Fruit fly (Drosophila melanogaster): ENCODE data around the gene snf.

Gene snf

dm6 chrX:5336722-5337121 is 27.7 kb downstream of the snf start:
- TF ChIP-seq CG4820 (GFP tag; optimal IDR thresholded peaks at IDR 0.05) (no peak), Sry-β (GFP tag; optimal IDR thresholded peaks at IDR 0.05) (no peak), Fer1 (GFP tag; optimal IDR thresholded peaks at IDR 0.05) (peak; percentile 74), Dll (GFP tag; IDR thresholded peaks at IDR 0.05; ENCODE audit: partially characterized antibody) (no peak), grn (GFP tag; optimal IDR thresholded peaks at IDR 0.05) (no peak), Myb (GFP tag; optimal IDR thresholded peaks at IDR 0.05) (no peak), CG10209 (GFP tag; optimal IDR thresholded peaks at IDR 0.05) (peak; percentile 34), Dip3 (GFP tag; optimal IDR thresholded peaks at IDR 0.05) (no peak), Dref (GFP tag; IDR thresholded peaks at IDR 0.05) (no peak), Fer2 (tag; optimal IDR thresholded peaks at IDR 0.05) (no peak), E2f1 (GFP tag; IDR thresholded peaks at IDR 0.05) (no peak), fu2 (GFP tag; optimal IDR thresholded peaks at IDR 0.05) (no peak), CG17802 (tag; optimal IDR thresholded peaks at IDR 0.05) (no peak), CG11695 (GFP tag; IDR thresholded peaks at IDR 0.05) (no peak), B-H2 (GFP tag; optimal IDR thresholded peaks at IDR 0.05) (peak; percentile 27), CG9797 (GFP tag; optimal IDR thresholded peaks at IDR 0.05) (no peak), CG9817 (tag; optimal IDR thresholded peaks at IDR 0.05) (peak; percentile 59), pros (GFP tag; optimal IDR thresholded peaks at IDR 0.05) (no peak), Abd-B (GFP tag; optimal IDR thresholded peaks at IDR 0.05) (peak; percentile 27), zen (tag; optimal IDR thresholded peaks at IDR 0.05) (no peak), CG12071 (GFP tag; optimal IDR thresholded peaks at IDR 0.05) (peak; percentile 34), CTCF (GFP tag; optimal IDR thresholded peaks at IDR 0.05) (no peak), slou (GFP tag; optimal IDR thresholded peaks at IDR 0.05) (no peak), TFAM (GFP tag; optimal IDR thresholded peaks at IDR 0.05) (no peak), esg (GFP tag; conservative IDR thresholded peaks at IDR 0.05) (no peak; the same call in 1 of the 2 replicates), CG7928 (GFP tag; optimal IDR thresholded peaks at IDR 0.05) (no peak), Meics (GFP tag; optimal IDR thresholded peaks at IDR 0.05) (peak; percentile 74), ewg (GFP tag; optimal IDR thresholded peaks at IDR 0.05) (peak; percentile 13), sob (GFP tag; IDR thresholded peaks at IDR 0.05) (0 out of 2 replicates have a peak, but pooled peaks have one; percentile 20), CG12155 (GFP tag; optimal IDR thresholded peaks at IDR 0.05) (no peak), CG12104 (GFP tag; optimal IDR thresholded peaks at IDR 0.05) (no peak), Deaf1 (tag; optimal IDR thresholded peaks at IDR 0.05) (no peak), CG6175 (GFP tag; IDR thresholded peaks at IDR 0.05) (no peak), Oaz (GFP tag; IDR thresholded peaks at IDR 0.05) (no peak), Eip74EF (GFP tag; optimal IDR thresholded peaks at IDR 0.05) (no peak), org-1 (GFP tag; optimal IDR thresholded peaks at IDR 0.05) (peak; percentile 32), HLH54F (GFP tag; optimal IDR thresholded peaks at IDR 0.05) (no peak), sim (GFP tag; IDR thresholded peaks at IDR 0.05) (no peak), CG8290 (GFP tag; optimal IDR thresholded peaks at IDR 0.05) (no peak), CG8290 (tag; optimal IDR thresholded peaks at IDR 0.05) (peak in 1 of 2 experiments; percentile 48), Atf3 (GFP tag; optimal IDR thresholded peaks at IDR 0.05) (no peak), CG13894 (tag; optimal IDR thresholded peaks at IDR 0.05) (peak; percentile 7), CG33557 (GFP tag; optimal IDR thresholded peaks at IDR 0.05) (no peak), Lpt (GFP tag; optimal IDR thresholded peaks at IDR 0.05) (no peak), Sin3A (optimal IDR thresholded peaks at IDR 0.05) (no peak), dmrt11E (tag; optimal IDR thresholded peaks at IDR 0.05) (no peak), her (GFP tag; optimal IDR thresholded peaks at IDR 0.05) (no peak), Jarid2 (GFP tag; optimal IDR thresholded peaks at IDR 0.05) (no peak), chif (GFP tag; optimal IDR thresholded peaks at IDR 0.05) (no peak), CG18619 (GFP tag; optimal IDR thresholded peaks at IDR 0.05) (peak; percentile 26), p53 (GFP tag; optimal IDR thresholded peaks at IDR 0.05) (no peak), tll (GFP tag; optimal IDR thresholded peaks at IDR 0.05) (no peak), Chrac-16 (GFP tag; optimal IDR thresholded peaks at IDR 0.05) (no peak)

Data from whole organism, embryonic.